Worm (Caenorhabditis elegans): ENCODE data around the gene T25B6.4.
A peak's percentile ranks its signal among the peaks of the same experiment; 100 is the strongest.

DNA sequence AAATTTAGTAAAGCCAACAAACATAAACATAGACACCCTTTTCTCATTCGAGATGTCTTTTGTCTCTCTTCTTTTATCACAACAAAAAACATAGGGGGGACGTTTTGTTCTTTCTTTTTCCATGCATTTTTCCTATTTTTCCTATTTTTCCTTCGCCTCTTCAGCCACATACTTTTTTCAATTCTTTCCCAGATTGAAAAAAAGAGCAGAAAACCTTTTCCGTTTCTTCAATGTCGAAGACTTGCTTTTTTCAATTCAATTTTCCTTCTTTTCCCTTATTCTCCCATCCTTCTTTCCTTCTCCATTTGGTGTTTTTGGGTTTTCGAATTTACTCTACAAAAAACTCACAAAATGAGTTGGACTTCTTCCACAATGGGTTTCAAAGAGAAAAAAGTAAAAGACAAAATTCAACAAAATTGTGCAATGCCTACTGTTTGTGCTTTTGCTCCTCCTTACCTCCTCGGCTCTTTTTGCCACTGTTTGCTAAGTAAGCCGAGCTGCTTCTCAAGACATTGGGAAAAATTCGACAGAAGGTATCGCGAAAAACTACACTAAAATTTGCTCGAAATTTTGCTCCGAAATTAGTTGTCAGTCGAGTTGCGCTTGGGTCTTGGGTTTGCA, 18.9 kb upstream of the T25B6.4 start:
- TF ChIP-seq sptf-1 (tag; optimal IDR thresholded peaks at IDR 0.05) (no peak), ces-1 (GFP tag; optimal IDR thresholded peaks at IDR 0.05) (peak; percentile 58), lsy-2 (tag; optimal IDR thresholded peaks at IDR 0.05) (no peak), nhr-76 (tag; optimal IDR thresholded peaks at IDR 0.05) (no peak), nhr-237 (tag; optimal IDR thresholded peaks at IDR 0.05) (no peak), elt-3 (tag; optimal IDR thresholded peaks at IDR 0.05) (no peak), nhr-12 (tag; optimal IDR thresholded peaks at IDR 0.05) (no peak), nhr-28 (tag; optimal IDR thresholded peaks at IDR 0.05) (no peak), M03D4.4 (tag; optimal IDR thresholded peaks at IDR 0.05) (no peak)

All from whole organism, mixed stage, embryonic.